Fruit fly (Drosophila melanogaster): ENCODE measurements around the gene sty.

sty gene

DNA sequence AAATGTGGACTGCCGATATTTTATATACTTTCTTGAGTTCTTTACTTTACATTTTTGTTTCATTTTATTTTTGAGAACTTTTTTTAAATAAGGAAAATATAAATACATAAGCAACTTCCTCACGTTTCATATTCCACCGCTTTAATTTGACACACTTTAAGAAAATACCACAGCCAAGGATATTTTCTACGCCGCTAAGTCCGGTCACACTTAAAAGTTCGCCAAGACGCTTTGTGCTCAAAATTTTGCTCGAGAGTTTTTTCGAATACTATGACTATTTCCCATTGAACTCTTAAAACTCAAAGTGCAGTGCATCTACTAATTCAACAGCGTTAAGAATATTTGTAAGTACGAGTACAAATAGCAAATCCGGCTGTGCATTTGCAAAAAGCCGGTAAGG, 36.4 kb upstream of the sty start, which contains the start of the genes CG46463 and armi:
TSS of gene CG46463 (plus strand) at position 197 of the 400 bp plus-strand sequence.
TSS of gene armi (plus strand) at position 199 of the 400 bp plus-strand sequence.
- TF ChIP-seq CG16779 (GFP tag; IDR thresholded peaks at IDR 0.05) (no peak), CG34224 (GFP tag; IDR thresholded peaks at IDR 0.05; ENCODE audit: partially characterized antibody) (no peak), pzg (GFP tag; optimal IDR thresholded peaks at IDR 0.05) (peak; percentile 30), Dp (GFP tag; optimal IDR thresholded peaks at IDR 0.05) (peak; percentile 55), CG1233 (GFP tag; optimal IDR thresholded peaks at IDR 0.05) (no peak), CG4424 (GFP tag; optimal IDR thresholded peaks at IDR 0.05) (no peak), Bdp1 (GFP tag; optimal IDR thresholded peaks at IDR 0.05) (no peak), toy (GFP tag; IDR thresholded peaks at IDR 0.05) (no peak), Meics (GFP tag; optimal IDR thresholded peaks at IDR 0.05) (no peak), CG12104 (GFP tag; optimal IDR thresholded peaks at IDR 0.05) (no peak), CG6689 (GFP tag; IDR thresholded peaks at IDR 0.05) (0 out of 2 replicates have a peak, but pooled peaks have one; percentile 7), stwl (tag; optimal IDR thresholded peaks at IDR 0.05) (peak; percentile 37), gfzf (GFP tag; optimal IDR thresholded peaks at IDR 0.05) (peak; percentile 69), E2f2 (GFP tag; IDR thresholded peaks at IDR 0.05) (peak; percentile 46), usp (GFP tag; optimal IDR thresholded peaks at IDR 0.05) (no peak), MBD-R2 (GFP tag; IDR thresholded peaks at IDR 0.05) (peak; percentile 55), CG10209 (GFP tag; optimal IDR thresholded peaks at IDR 0.05) (no peak), CG10543 (GFP tag; optimal IDR thresholded peaks at IDR 0.05) (no peak), CG14050 (GFP tag; IDR thresholded peaks at IDR 0.05) (no peak)

dm6 chr3L:3460402-3461027, 35.8 kb upstream of the sty start, which contains the start of gene eIF5B:
TSS of gene eIF5B (minus strand) at chr3L:3460977.
- TF ChIP-seq Elba2 (GFP tag; optimal IDR thresholded peaks at IDR 0.05) (peak; percentile 61), jumu (GFP tag; optimal IDR thresholded peaks at IDR 0.05) (no peak), CG15073 (GFP tag; optimal IDR thresholded peaks at IDR 0.05) (no peak), dan (GFP tag; IDR thresholded peaks at IDR 0.05) (peak; percentile 58; the same call in 1 of the 2 replicates), tin (GFP tag; optimal IDR thresholded peaks at IDR 0.05) (peak; percentile 73), sisA (GFP tag; IDR thresholded peaks at IDR 0.05) (peak; percentile 85), CG13775 (GFP tag; optimal IDR thresholded peaks at IDR 0.05) (peak; percentile 87), Lhr (GFP tag; optimal IDR thresholded peaks at IDR 0.05) (peak; percentile 50), CG12299 (tag; optimal IDR thresholded peaks at IDR 0.05) (no peak), Dad (GFP tag; optimal IDR thresholded peaks at IDR 0.05) (peak; percentile 38), mld (GFP tag; IDR thresholded peaks at IDR 0.05; ENCODE audit: partially characterized antibody) (no peak), Dfd (GFP tag; optimal IDR thresholded peaks at IDR 0.05) (no peak), Trl (optimal IDR thresholded peaks at IDR 0.05) (no peak), Trl (GFP tag; optimal IDR thresholded peaks at IDR 0.05) (peak; percentile 12), zen2 (GFP tag; IDR thresholded peaks at IDR 0.05; ENCODE audit: partially characterized antibody) (no peak), rib (GFP tag; IDR thresholded peaks at IDR 0.05) (peak; percentile 65), CG10565 (GFP tag; optimal IDR thresholded peaks at IDR 0.05) (no peak), CG9609 (GFP tag; optimal IDR thresholded peaks at IDR 0.05) (peak; percentile 32), lola (GFP tag; optimal IDR thresholded peaks at IDR 0.05) (peak in 1 of 3 experiments; percentile 82), CG9817 (tag; optimal IDR thresholded peaks at IDR 0.05) (peak; percentile 76), CG1024 (GFP tag; IDR thresholded peaks at IDR 0.05) (peak; percentile 52; the same call in 1 of the 2 replicates), CTCF (GFP tag; optimal IDR thresholded peaks at IDR 0.05) (peak; percentile 21), Ravus (GFP tag; IDR thresholded peaks at IDR 0.05) (peak; percentile 53), fu2 (GFP tag; optimal IDR thresholded peaks at IDR 0.05) (no peak), Bgb (GFP tag; IDR thresholded peaks at IDR 0.05; ENCODE audit: partially characterized antibody) (no peak; the same call in 1 of the 2 replicates), nerfin-1 (tag; optimal IDR thresholded peaks at IDR 0.05) (peak; percentile 45), cas (GFP tag; IDR thresholded peaks at IDR 0.05) (peak; percentile 74), CG9437 (GFP tag; optimal IDR thresholded peaks at IDR 0.05) (peak; percentile 68), kni (GFP tag; optimal IDR thresholded peaks at IDR 0.05) (no peak), hb (GFP tag; IDR thresholded peaks at IDR 0.05; ENCODE audit: partially characterized antibody) (no peak), Ets97D (GFP tag; optimal IDR thresholded peaks at IDR 0.05) (peak; percentile 12), CG4730 (GFP tag; IDR thresholded peaks at IDR 0.05) (peak; percentile 64; the same call in 1 of the 2 replicates)
